Fruit fly (Drosophila melanogaster): Measurements from ENCODE around the gene EMC6.

DNA sequence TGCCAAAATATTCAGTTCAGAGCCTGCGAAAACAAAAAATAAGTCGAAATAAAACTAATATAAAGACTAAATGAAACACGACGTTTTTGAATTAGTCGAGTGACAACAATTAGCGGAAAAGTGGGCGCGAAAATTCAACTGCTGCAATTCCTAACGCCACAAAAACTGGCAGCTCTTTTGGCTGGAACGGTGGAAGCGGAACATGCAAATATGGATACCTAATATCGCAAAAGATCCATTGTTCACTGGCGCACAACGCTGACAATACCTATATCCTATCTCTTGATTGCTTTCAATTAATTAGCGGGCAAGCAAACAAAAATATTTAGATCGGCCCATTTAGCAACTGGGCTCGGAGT, 24.5 kb upstream of the EMC6 start, which contains the start of gene CG11791:
- no peak for TF ChIP-seq CG8478 (optimal IDR thresholded peaks at IDR 0.05)
- TF ChIP-seq CTCF (optimal IDR thresholded peaks at IDR 0.05): no peak

All from S2 (cell line).